Worm (Caenorhabditis elegans) whole organism, mixed stage, embryonic: Measurements from ENCODE around the gene F35A5.8.

Experiments
- M03D4.4 ChIP-seq: sonication (generic microtip); optimal IDR thresholded peaks from 2 replicates; lab custom pipeline; 2017; ENCODE audit warnings: mild to moderate bottlenecking, missing genetic modification characterization, missing compliant biosample characterization
- bed-3 ChIP-seq: fragments of 200-800 bp; sonication (Bioruptor generic); optimal IDR thresholded peaks from 3 replicates; lab custom pipeline; 2018; ENCODE audit warnings: mild to moderate bottlenecking, missing genetic modification characterization, moderate library complexity, missing compliant biosample characterization
- blmp-1 ChIP-seq: fragments of 150-350 bp; optimal IDR thresholded peaks from 2 replicates; lab custom pipeline; 2014; ENCODE audit warnings: missing biosample characterization, missing genetic modification characterization
- ceh-39 ChIP-seq: fragments of 150-350 bp; optimal IDR thresholded peaks from 2 replicates; lab custom pipeline; 2014; ENCODE audit warnings: missing biosample characterization, missing genetic modification characterization
- ceh-43 ChIP-seq: fragments of 200-800 bp; sonication (Bioruptor generic); optimal IDR thresholded peaks from 2 replicates; lab custom pipeline; 2018; ENCODE audit warnings: mild to moderate bottlenecking, missing genetic modification characterization, moderate library complexity, missing compliant biosample characterization
- ceh-83 ChIP-seq: fragments of 200-800 bp; sonication (Bioruptor generic); optimal IDR thresholded peaks from 2 replicates; lab custom pipeline; 2018; ENCODE audit warnings: mild to moderate bottlenecking, missing genetic modification characterization, missing compliant biosample characterization
- ces-1 ChIP-seq: fragments of 150-350 bp; optimal IDR thresholded peaks from 2 replicates; lab custom pipeline; 2014; ENCODE audit warnings: missing biosample characterization, missing genetic modification reagents, missing genetic modification characterization
- cnd-1 ChIP-seq: fragments of 200-800 bp; sonication (Bioruptor generic); optimal IDR thresholded peaks from 2 replicates; lab custom pipeline; 2018; ENCODE audit warnings: mild to moderate bottlenecking, missing genetic modification characterization, missing compliant biosample characterization
- drap-1 ChIP-seq: fragments of 200-800 bp; sonication (Bioruptor generic); optimal IDR thresholded peaks from 3 replicates; lab custom pipeline; 2018; ENCODE audit warnings: mild to moderate bottlenecking, missing genetic modification characterization, missing compliant biosample characterization
- elt-1 ChIP-seq: sonication (generic microtip); optimal IDR thresholded peaks from 2 replicates; lab custom pipeline; 2017; ENCODE audit warnings: missing genetic modification characterization, mild to moderate bottlenecking, missing compliant biosample characterization, antibody characterized with exemption, moderate library complexity, borderline replicate concordance; ENCODE audit not compliant: insufficient read depth
- elt-3 ChIP-seq: fragments of 150-350 bp; optimal IDR thresholded peaks from 2 replicates; lab custom pipeline; 2014; ENCODE audit warnings: missing biosample characterization, missing genetic modification characterization
- flh-1 ChIP-seq: fragments of 200-800 bp; sonication (Bioruptor generic); optimal IDR thresholded peaks from 2 replicates; lab custom pipeline; 2018; ENCODE audit warnings: mild to moderate bottlenecking, missing genetic modification characterization, moderate library complexity, missing compliant biosample characterization
- ham-2 ChIP-seq: fragments of 200-800 bp; sonication (Bioruptor generic); optimal IDR thresholded peaks from 2 replicates; lab custom pipeline; 2018; ENCODE audit warnings: mild to moderate bottlenecking, missing genetic modification characterization, missing compliant biosample characterization
- hlh-1 ChIP-seq: fragments of 150-350 bp; optimal IDR thresholded peaks from 2 replicates; lab custom pipeline; 2014; ENCODE audit warnings: missing biosample characterization, missing genetic modification reagents, missing genetic modification characterization
- lin-32 ChIP-seq: fragments of 200-800 bp; sonication (Bioruptor generic); optimal IDR thresholded peaks from 2 replicates; lab custom pipeline; 2018; ENCODE audit warnings: mild to moderate bottlenecking, missing genetic modification characterization, missing compliant biosample characterization
- lsy-2 ChIP-seq: fragments of 150-350 bp; optimal IDR thresholded peaks from 2 replicates; lab custom pipeline; 2014; ENCODE audit warnings: missing biosample characterization, missing genetic modification characterization
- mep-1 ChIP-seq: fragments of 150-350 bp; optimal IDR thresholded peaks from 2 replicates; lab custom pipeline; 2017; ENCODE audit warnings: missing biosample characterization, missing genetic modification reagents, missing genetic modification characterization, inconsistent platforms
- mls-2 ChIP-seq: sonication (generic microtip); optimal IDR thresholded peaks from 2 replicates; lab custom pipeline; 2016; ENCODE audit warnings: mild to moderate bottlenecking, missing genetic modification characterization, moderate library complexity, missing compliant biosample characterization
- nhr-12 ChIP-seq: fragments of 150-350 bp; optimal IDR thresholded peaks from 2 replicates; lab custom pipeline; 2014; ENCODE audit warnings: missing biosample characterization, missing genetic modification characterization
- nhr-2 ChIP-seq: fragments of 150-350 bp; optimal IDR thresholded peaks from 2 replicates; lab custom pipeline; 2014; ENCODE audit warnings: missing biosample characterization, missing genetic modification characterization
- nhr-237 ChIP-seq: fragments of 150-350 bp; optimal IDR thresholded peaks from 2 replicates; lab custom pipeline; 2014; ENCODE audit warnings: missing biosample characterization, missing genetic modification characterization
- nhr-28 ChIP-seq: fragments of 150-350 bp; optimal IDR thresholded peaks from 2 replicates; lab custom pipeline; 2014; ENCODE audit warnings: missing biosample characterization, missing genetic modification characterization
- nhr-76 ChIP-seq: sonication (generic microtip); optimal IDR thresholded peaks from 2 replicates; lab custom pipeline; 2017; ENCODE audit warnings: missing biosample characterization, missing genetic modification characterization
- pha-4 ChIP-seq: fragments of 150-350 bp; optimal IDR thresholded peaks from 2 replicates; lab custom pipeline; 2018; ENCODE audit warnings: missing biosample characterization, missing genetic modification reagents, missing genetic modification characterization
- sem-2 ChIP-seq: fragments of 200-800 bp; sonication (Bioruptor generic); optimal IDR thresholded peaks from 2 replicates; lab custom pipeline; 2018; ENCODE audit warnings: mild to moderate bottlenecking, missing genetic modification characterization, missing compliant biosample characterization
- snpc-4 ChIP-seq: fragments of 150-350 bp; optimal IDR thresholded peaks from 2 replicates; lab custom pipeline; 2014; ENCODE audit warnings: missing biosample characterization, missing genetic modification characterization
- tbx-8 ChIP-seq: fragments of 200-800 bp; sonication (Bioruptor generic); optimal IDR thresholded peaks from 2 replicates; lab custom pipeline; 2018; ENCODE audit warnings: mild to moderate bottlenecking, missing genetic modification characterization, moderate library complexity, missing compliant biosample characterization
- unc-120 ChIP-seq: sonication (generic microtip); optimal IDR thresholded peaks from 2 replicates; lab custom pipeline; 2017; ENCODE audit warnings: missing genetic modification characterization, missing compliant biosample characterization; ENCODE audit not compliant: poor library complexity, severe bottlenecking
- unc-39 ChIP-seq: fragments of 150-350 bp; optimal IDR thresholded peaks from 2 replicates; lab custom pipeline; 2014; ENCODE audit warnings: missing biosample characterization, missing genetic modification characterization
- unc-62 ChIP-seq: fragments of 150-350 bp; optimal IDR thresholded peaks from 2 replicates; lab custom pipeline; 2014; ENCODE audit warnings: missing biosample characterization, missing genetic modification reagents, missing genetic modification characterization
- zip-8 ChIP-seq: fragments of 150-350 bp; optimal IDR thresholded peaks from 2 replicates; lab custom pipeline; 2014; ENCODE audit warnings: missing biosample characterization, missing genetic modification characterization

Gene F35A5.8

DNA sequence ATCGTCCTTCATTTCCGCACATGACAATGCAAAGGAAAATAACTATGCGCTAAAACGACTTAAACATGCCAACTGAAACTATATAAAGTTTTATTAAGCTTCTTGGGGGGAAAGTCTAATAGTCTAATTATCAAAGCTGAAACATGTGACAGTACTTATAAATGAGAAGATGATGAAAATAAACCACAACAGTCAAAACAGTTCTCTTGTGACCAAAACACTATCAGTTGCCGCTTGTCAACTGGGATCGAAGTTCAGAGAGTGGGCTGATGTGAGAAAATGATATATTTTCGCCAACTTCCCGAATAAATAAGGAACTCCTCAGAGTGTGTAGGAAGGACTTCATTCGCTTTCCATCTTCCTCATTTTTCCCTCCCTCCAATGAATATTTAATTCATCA is 18.8 kb upstream of the F35A5.8 start:
- TF ChIP-seq unc-39 (tag; lab: Kevin White, UChicago) (no peak), mls-2 (tag; lab: Kevin White, UChicago) (no peak), blmp-1 (no peak), ces-1 (GFP tag; lab: Kevin White, UChicago) (no peak), ceh-43 (GFP tag; lab: Kevin White, UChicago) (no peak), nhr-28 (no peak), sem-2 (no peak), M03D4.4 (no peak), hlh-1 (tag; lab: Kevin White, UChicago) (no peak)

DNA sequence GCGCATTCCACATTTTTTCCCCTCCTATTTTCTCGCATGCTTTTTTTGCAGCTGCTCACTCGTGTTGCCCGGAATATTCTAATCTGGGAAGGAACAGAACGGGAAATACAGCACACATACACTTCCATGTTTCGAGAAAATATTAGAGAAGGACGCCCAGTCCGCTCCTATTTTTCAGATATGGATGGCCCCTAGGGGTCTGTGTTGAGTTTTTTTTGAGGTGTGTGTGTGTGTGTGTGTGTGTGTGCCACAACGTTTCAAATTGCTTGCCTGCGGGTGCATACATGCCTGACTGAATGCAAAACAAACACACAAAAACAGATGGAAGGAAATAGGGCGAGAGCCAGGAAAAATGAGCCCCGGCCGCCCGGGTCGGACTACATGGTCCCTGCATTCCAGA is 18.3 kb upstream of the F35A5.8 start:
- TF ChIP-seq ceh-39 (tag; lab: Kevin White, UChicago) = no peak
- TF ChIP-seq nhr-2 (tag; lab: Kevin White, UChicago) = no peak
- TF ChIP-seq tbx-8 (GFP tag; lab: Kevin White, UChicago) = no peak
- TF ChIP-seq cnd-1 = no peak
- no peak for TF ChIP-seq nhr-28
- TF ChIP-seq drap-1 (GFP tag; lab: Kevin White, UChicago) = no peak
- no peak for TF ChIP-seq lsy-2 (tag; lab: Kevin White, UChicago)
- TF ChIP-seq snpc-4 (tag; lab: Kevin White, UChicago) = no peak
- TF ChIP-seq nhr-12 (tag; lab: Kevin White, UChicago) = no peak
- TF ChIP-seq mls-2 (tag; lab: Kevin White, UChicago) = no peak
- TF ChIP-seq pha-4 (tag; lab: Kevin White, UChicago) = no peak
- no peak for TF ChIP-seq mep-1 (tag; lab: Kevin White, UChicago)
- no peak for TF ChIP-seq ham-2 (GFP tag; lab: Kevin White, UChicago)
- no peak for TF ChIP-seq ceh-83
- TF ChIP-seq zip-8 (tag; lab: Kevin White, UChicago) = no peak
- TF ChIP-seq unc-39 (tag; lab: Kevin White, UChicago) = no peak
- no peak for TF ChIP-seq sem-2
- no peak for TF ChIP-seq nhr-237 (tag; lab: Kevin White, UChicago)
- no peak for TF ChIP-seq elt-1 (tag; lab: Kevin White, UChicago)
- no peak for TF ChIP-seq unc-120 (tag; lab: Kevin White, UChicago)
- TF ChIP-seq, all 35 proteins: peak for 0

DNA sequence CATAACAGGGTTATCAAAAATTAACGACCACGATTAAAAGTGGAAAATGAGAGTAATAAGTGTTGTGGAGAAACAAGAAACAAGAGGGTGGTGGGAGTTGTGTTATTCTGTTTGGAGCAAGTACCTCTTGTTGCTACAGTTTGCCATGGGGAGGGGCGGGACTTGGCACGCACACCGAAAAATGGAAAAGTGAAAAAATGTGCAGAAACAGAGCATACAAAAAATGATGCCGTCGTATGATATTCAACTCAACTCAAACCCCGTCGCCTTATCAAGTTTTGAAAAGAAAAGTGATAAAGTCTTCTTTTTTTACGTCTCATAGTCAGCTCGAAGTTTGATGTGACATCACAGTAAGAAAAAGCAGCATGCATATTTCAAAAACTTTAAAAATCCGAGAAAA is 17.4 kb upstream of the F35A5.8 start:
- no peak for TF ChIP-seq hlh-1 (tag; lab: Kevin White, UChicago)
- no peak for TF ChIP-seq bed-3 (GFP tag; lab: Kevin White, UChicago)
- TF ChIP-seq lin-32 (GFP tag; lab: Kevin White, UChicago) = no peak
- TF ChIP-seq ceh-43 (GFP tag; lab: Kevin White, UChicago) = no peak
- no peak for TF ChIP-seq drap-1 (GFP tag; lab: Kevin White, UChicago)
- no peak for TF ChIP-seq unc-39 (tag; lab: Kevin White, UChicago)
- no peak for TF ChIP-seq nhr-12 (tag; lab: Kevin White, UChicago)
- no peak for TF ChIP-seq ceh-83
- TF ChIP-seq unc-62 (GFP tag; lab: Kevin White, UChicago) = no peak
- no peak for TF ChIP-seq zip-8 (tag; lab: Kevin White, UChicago)

DNA sequence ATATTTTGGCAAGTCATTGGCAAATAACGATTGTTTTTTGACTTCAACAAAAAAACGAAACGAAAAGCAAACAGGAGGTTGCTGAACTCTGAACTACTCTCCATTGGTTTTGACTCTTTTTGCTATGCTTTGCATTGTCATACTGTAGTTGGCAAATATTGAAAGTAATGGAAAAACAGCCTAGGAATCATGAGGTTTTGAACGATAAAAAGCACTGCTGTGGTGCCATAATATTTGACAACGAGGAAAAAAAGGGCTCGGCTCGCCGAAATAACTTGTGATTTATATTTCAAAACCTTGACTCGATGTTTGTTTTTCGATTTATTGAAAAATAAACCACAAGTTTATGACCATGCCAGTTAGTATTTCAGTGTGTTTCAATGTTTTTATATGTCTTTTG is 16.4 kb upstream of the F35A5.8 start:
- TF ChIP-seq hlh-1 (tag; lab: Kevin White, UChicago) = no peak
- TF ChIP-seq unc-120 (tag; lab: Kevin White, UChicago) = no peak
- TF ChIP-seq unc-39 (tag; lab: Kevin White, UChicago) = no peak
- TF ChIP-seq M03D4.4 = no peak
- no peak for TF ChIP-seq mls-2 (tag; lab: Kevin White, UChicago)
- TF ChIP-seq flh-1 (GFP tag; lab: Kevin White, UChicago) = no peak

DNA sequence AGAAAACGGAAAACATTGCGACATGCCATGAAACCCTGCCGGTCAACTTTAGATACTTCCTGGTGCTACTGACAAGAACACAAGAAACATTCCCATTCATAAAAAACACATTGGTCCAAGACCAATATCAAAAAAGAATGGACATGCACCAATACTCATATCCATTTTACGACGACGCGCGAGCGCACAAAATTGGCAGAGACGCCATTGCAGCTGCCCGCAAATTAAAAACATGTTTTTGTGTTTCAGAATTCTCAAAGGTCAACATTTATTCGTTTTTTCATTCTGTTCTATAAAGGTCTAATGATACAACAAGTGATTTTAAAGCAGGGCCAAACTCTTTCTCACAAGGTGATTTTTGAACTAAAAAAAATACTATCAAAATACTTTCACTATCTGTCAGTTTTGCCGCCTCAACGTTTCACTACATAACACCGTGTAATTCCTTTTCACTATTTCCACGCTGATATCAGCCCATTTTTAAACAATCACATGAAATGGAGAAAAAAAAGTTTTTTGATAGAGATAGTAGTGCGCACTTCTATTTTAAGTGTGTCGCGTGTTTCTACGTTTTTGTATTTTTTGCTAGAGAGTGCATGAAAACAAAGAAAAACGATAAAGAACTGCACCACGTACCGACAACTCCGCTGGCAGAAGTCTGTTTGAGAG is 15.7 kb upstream of the F35A5.8 start:
- TF ChIP-seq ces-1 (GFP tag; lab: Kevin White, UChicago) = no peak
- no peak for TF ChIP-seq elt-3 (tag; lab: Kevin White, UChicago)
- no peak for TF ChIP-seq ceh-83
- TF ChIP-seq unc-120 (tag; lab: Kevin White, UChicago) = no peak
- no peak for TF ChIP-seq nhr-12 (tag; lab: Kevin White, UChicago)
- no peak for TF ChIP-seq ham-2 (GFP tag; lab: Kevin White, UChicago)
- TF ChIP-seq zip-8 (tag; lab: Kevin White, UChicago) = no peak
- TF ChIP-seq drap-1 (GFP tag; lab: Kevin White, UChicago) = no peak
- no peak for TF ChIP-seq bed-3 (GFP tag; lab: Kevin White, UChicago)
- TF ChIP-seq mls-2 (tag; lab: Kevin White, UChicago) = no peak
- TF ChIP-seq nhr-76 (tag; lab: Kevin White, UChicago) = no peak
- no peak for TF ChIP-seq lsy-2 (tag; lab: Kevin White, UChicago)
